Worm (Caenorhabditis elegans): ENCODE data around the gene best-23.

The best-23 gene

DNA sequence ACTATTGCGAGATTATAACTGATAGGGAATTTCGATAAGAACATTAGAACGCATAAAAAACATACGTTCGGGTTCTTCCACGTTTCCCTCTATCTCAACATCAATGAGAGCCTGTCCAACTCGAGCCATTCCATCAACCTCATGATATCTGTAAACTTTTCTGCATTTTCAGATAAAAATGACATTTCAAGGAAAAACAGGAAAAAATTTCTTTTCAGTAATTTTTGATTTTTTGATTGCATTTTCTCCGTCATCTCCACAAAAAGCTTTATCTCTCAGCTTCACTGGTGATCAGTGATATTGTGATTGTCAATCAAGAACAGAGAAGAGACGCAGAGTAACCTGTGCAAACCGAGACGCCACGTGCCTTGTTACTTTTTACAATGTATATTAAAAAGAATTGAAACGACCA, 37.0 kb upstream of the best-23 start (continued):
- TF ChIP-seq Y105C5A.15 (GFP tag; IDR thresholded peaks at IDR 0.05) (no peak), unc-39 (tag; optimal IDR thresholded peaks at IDR 0.05) (no peak), gei-8 (GFP tag; optimal IDR thresholded peaks at IDR 0.05) (no peak), R02D3.7 (tag; optimal IDR thresholded peaks at IDR 0.05) (no peak), egl-27 (tag; optimal IDR thresholded peaks at IDR 0.05) (no peak), arid-1 (GFP tag; conservative IDR thresholded peaks at IDR 0.05) (no peak), nhr-28 (tag; optimal IDR thresholded peaks at IDR 0.05) (peak; percentile 5), lir-3 (tag; optimal IDR thresholded peaks at IDR 0.05) (no peak)

ce11 chrII:7940848-7941247, 33.5 kb upstream of the best-23 start, which contains the start of gene ZK669.3:
Gene ZK669.3 (plus strand): TSS chrII:7941148.
- TF ChIP-seq spr-1 (tag; optimal IDR thresholded peaks at IDR 0.05) (no peak), T26A8.4 (GFP tag; IDR thresholded peaks at IDR 0.05) (no peak), fkh-10 (GFP tag; optimal IDR thresholded peaks at IDR 0.05) (no peak), nhr-237 (tag; optimal IDR thresholded peaks at IDR 0.05) (no peak), R02D3.7 (tag; optimal IDR thresholded peaks at IDR 0.05) (no peak), T20F7.1 (GFP tag; optimal IDR thresholded peaks at IDR 0.05) (no peak)

- no peak for TF ChIP-seq dmd-6 (GFP tag; IDR thresholded peaks at IDR 0.05)
- TF ChIP-seq ces-1 (GFP tag; optimal IDR thresholded peaks at IDR 0.05), result no peak
Measured at ce11 chrII:7938078-7938477, 30.7 kb upstream of the best-23 start, which contains the start of gene ZK669.2. Gene ZK669.2 (minus strand): TSS chrII:7938178.

- TF ChIP-seq spr-1 (tag; optimal IDR thresholded peaks at IDR 0.05) (no peak), hlh-11 (tag; optimal IDR thresholded peaks at IDR 0.05) (no peak), snpc-4 (tag; optimal IDR thresholded peaks at IDR 0.05) (no peak), skn-1 (tag; optimal IDR thresholded peaks at IDR 0.05) (no peak), snpc-1.2 (GFP tag; IDR thresholded peaks at IDR 0.05) (no peak), zip-11 (GFP tag; IDR thresholded peaks at IDR 0.05) (no peak), nhr-25 (tag; optimal IDR thresholded peaks at IDR 0.05; ENCODE audit: borderline replicate concordance, insufficient read depth) (no peak), dmd-6 (GFP tag; IDR thresholded peaks at IDR 0.05) (no peak), T20F7.1 (GFP tag; optimal IDR thresholded peaks at IDR 0.05) (no peak), tra-1 (GFP tag; IDR thresholded peaks at IDR 0.05) (no peak), nhr-76 (tag; optimal IDR thresholded peaks at IDR 0.05) (no peak), ceh-82 (tag; optimal IDR thresholded peaks at IDR 0.05) (no peak), dmd-9 (GFP tag; IDR thresholded peaks at IDR 0.05) (no peak), ama-1 (optimal IDR thresholded peaks at IDR 0.05) (no peak), unc-39 (tag; optimal IDR thresholded peaks at IDR 0.05) (no peak), ceh-44 (GFP tag; IDR thresholded peaks at IDR 0.05) (no peak), lin-1 (GFP tag; IDR thresholded peaks at IDR 0.05) (no peak)
Measured at ce11 chrII:7935622-7936021, 28.2 kb upstream of the best-23 start.

DNA sequence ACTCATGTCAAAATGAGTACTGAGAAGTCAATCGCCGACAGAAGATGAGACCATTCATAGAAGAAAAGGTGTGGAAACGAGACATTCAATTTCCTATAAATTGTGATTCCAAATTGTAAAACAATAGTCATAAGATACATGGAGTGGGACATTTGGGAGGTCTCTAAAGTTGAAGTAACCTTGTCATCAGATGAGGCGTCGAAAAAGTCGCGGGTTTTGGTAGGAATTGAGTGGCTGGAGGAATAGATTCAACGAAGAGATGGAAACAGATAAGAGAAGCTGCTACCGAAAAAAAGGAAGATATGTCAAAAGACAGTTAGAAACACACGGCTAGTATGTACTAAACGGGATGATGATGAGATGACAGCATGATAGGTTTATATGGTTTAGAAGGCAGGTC, 23.3 kb upstream of the best-23 start:
- TF ChIP-seq nhr-111 (GFP tag; optimal IDR thresholded peaks at IDR 0.05) (no peak), zip-2 (tag; optimal IDR thresholded peaks at IDR 0.05) (no peak), hlh-30 (tag; optimal IDR thresholded peaks at IDR 0.05; ENCODE audit: insufficient read depth) (peak; percentile 61), T26A8.4 (GFP tag; IDR thresholded peaks at IDR 0.05) (no peak), aha-1 (tag) (peak; percentile 66), zip-11 (GFP tag; IDR thresholded peaks at IDR 0.05) (no peak), nhr-28 (tag; optimal IDR thresholded peaks at IDR 0.05) (no peak), jun-1 (tag; optimal IDR thresholded peaks at IDR 0.05) (no peak), nhr-10 (tag; optimal IDR thresholded peaks at IDR 0.05) (no peak), lin-15B (tag; optimal IDR thresholded peaks at IDR 0.05) (no peak), ZK337.2 (GFP tag; IDR thresholded peaks at IDR 0.05) (no peak)
